Worm (Caenorhabditis elegans): Measurements from ENCODE around the gene Y71G10AR.4.

The Y71G10AR.4 gene

DNA sequence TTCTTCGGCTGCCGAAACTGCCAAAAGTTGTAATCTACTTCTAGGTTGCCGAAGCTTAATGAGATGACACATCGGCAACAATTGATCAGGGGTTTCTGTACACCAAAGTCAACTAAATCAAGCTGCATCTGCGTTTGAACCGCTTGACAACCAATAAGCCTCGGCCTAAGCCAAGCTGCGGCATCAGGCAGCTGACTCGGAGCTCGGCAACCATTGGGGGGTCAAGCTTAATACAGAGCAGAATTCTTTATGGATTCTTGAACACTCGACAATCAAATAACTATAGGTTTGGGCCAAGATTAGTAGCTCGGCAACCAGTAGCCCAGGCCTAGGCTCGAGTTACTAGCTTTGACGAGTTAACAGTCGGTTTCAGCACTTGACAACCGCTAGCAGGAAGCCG, 22.1 kb downstream of the Y71G10AR.4 start:
- no peak for TF ChIP-seq efl-1 (optimal IDR thresholded peaks at IDR 0.05)
- peak in 1 of 2 experiments; percentile 91 for TF ChIP-seq efl-1 (GFP tag; optimal IDR thresholded peaks at IDR 0.05 in 1 of 2)
- TF ChIP-seq hpl-2 (GFP tag; optimal IDR thresholded peaks at IDR 0.05) = no peak

DNA sequence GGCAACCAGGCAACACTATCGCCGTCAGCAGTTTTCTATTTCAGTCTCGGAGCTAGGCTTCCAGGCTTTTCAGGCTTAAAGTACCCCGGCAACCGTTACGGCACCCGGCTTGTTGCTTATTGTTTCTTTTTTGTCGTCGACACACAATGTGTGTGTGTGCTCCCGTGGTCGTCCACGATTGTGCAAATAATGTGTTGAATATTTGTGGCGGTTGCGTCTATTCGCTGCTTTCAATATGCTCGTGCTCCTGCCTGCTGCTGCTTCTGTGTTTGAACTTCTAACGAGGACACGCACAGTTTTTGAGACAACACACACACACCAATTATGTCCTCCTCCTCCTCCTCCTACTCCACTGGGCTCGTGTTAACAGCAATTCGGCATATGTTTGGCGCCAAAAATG, 22.5 kb downstream of the Y71G10AR.4 start:
- peak; percentile 3 for TF ChIP-seq lin-14 (GFP tag; optimal IDR thresholded peaks at IDR 0.05)
- no peak for TF ChIP-seq efl-1 (optimal IDR thresholded peaks at IDR 0.05)
- peak in 1 of 2 experiments; percentile 41 for TF ChIP-seq efl-1 (GFP tag; optimal IDR thresholded peaks at IDR 0.05 in 1 of 2)
- no peak for TF ChIP-seq ceh-88 (GFP tag; IDR thresholded peaks at IDR 0.05)

DNA sequence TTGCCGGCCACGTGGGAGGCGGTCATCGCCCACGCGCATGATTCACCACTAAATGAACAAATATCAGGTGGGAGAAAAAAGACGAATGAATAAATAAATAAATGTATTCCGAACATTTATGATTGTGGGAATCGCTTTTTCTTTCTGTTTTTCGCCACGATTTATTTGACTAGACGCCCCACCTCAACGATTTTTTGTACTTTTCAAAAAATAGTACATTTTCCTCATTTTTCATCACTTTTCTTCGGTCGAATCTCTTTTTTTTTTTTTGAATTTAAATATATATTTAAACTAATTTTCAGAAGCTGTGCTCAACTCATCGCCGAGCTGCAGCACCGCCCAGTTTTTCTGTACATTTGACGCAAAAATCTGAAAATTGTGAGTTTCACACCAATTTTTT, 23.7 kb downstream of the Y71G10AR.4 start, which contains the start of gene fnip-2:
fnip-2 (plus strand) TSS at position 301 of the 400 bp plus-strand sequence.
- TF ChIP-seq pqm-1 (tag; optimal IDR thresholded peaks at IDR 0.05) (no peak), C04F5.9 (tag; optimal IDR thresholded peaks at IDR 0.05) (no peak), grh-1 (GFP tag; IDR thresholded peaks at IDR 0.05) (no peak), tbx-2 (tag; optimal IDR thresholded peaks at IDR 0.05) (no peak), egl-13 (tag; optimal IDR thresholded peaks at IDR 0.05) (no peak), hlh-4 (tag; optimal IDR thresholded peaks at IDR 0.05) (no peak)

DNA sequence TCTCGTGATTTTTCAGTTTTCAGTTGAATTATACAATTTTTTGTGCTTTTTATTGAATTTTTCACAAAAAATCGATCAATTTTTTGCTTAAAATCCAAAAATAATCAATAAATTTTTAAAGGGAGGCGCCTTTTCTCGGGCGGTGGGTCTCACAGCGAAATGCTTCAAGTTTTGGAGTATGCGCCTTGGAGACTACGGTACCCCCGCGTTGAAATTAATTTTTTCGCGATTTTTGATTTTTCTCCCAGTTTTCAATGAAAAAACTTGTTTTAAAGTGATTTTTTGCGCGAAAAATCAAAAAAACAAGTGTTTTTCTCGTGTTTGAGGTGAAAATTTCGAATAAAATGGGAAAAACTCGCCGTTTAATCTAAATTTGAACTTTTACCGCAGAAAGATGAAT, 24.3 kb downstream of the Y71G10AR.4 start:
- TF ChIP-seq ceh-88 (GFP tag; IDR thresholded peaks at IDR 0.05) (no peak), nhr-237 (tag; optimal IDR thresholded peaks at IDR 0.05) (no peak), nhr-47 (tag; optimal IDR thresholded peaks at IDR 0.05) (no peak), tbx-2 (tag; optimal IDR thresholded peaks at IDR 0.05) (no peak), lir-3 (tag; optimal IDR thresholded peaks at IDR 0.05; ENCODE audit: poor library complexity) (no peak), nhr-85 (tag) (no peak), sox-4 (tag; optimal IDR thresholded peaks at IDR 0.05) (no peak), elt-3 (tag; optimal IDR thresholded peaks at IDR 0.05) (no peak), pag-3 (tag; optimal IDR thresholded peaks at IDR 0.05; ENCODE audit: borderline replicate concordance, insufficient read depth) (no peak), lin-35 (GFP tag; optimal IDR thresholded peaks at IDR 0.05) (no peak), blmp-1 (tag; optimal IDR thresholded peaks at IDR 0.05) (no peak), zip-4 (GFP tag; optimal IDR thresholded peaks at IDR 0.05) (no peak), zag-1 (tag; optimal IDR thresholded peaks at IDR 0.05) (no peak), ces-1 (GFP tag; optimal IDR thresholded peaks at IDR 0.05) (no peak), lin-14 (GFP tag; optimal IDR thresholded peaks at IDR 0.05) (no peak), nhr-28 (tag; optimal IDR thresholded peaks at IDR 0.05) (no peak), fkh-8 (tag; optimal IDR thresholded peaks at IDR 0.05) (no peak), nhr-71 (tag; optimal IDR thresholded peaks at IDR 0.05) (no peak)

DNA sequence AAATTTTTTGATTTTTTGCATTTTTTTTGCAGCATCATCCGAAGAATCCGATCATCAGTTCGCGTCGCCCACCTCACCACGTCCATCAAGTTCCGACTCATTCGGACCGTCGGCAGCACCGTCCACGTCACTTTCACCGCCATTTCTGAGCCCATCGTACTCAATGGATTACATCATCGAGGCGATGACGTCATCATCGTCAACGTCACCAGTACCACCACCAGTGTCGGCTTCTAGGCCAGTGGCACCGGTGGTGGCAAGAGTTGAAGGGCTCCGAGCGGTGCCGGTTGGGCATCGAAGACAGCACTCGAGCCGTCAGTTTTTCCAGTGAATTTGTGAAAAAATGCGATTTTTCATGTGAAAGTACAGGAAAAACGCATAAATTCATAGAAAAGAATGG, 24.8 kb downstream of the Y71G10AR.4 start:
- no peak for TF ChIP-seq fos-1 (tag; optimal IDR thresholded peaks at IDR 0.05)
- no peak for TF ChIP-seq nhr-76 (tag; optimal IDR thresholded peaks at IDR 0.05)
- TF ChIP-seq nhr-28 (tag; optimal IDR thresholded peaks at IDR 0.05) = no peak
- TF ChIP-seq fkh-4 (tag; optimal IDR thresholded peaks at IDR 0.05; ENCODE audit: borderline replicate concordance) = no peak
- TF ChIP-seq ztf-11 (tag; optimal IDR thresholded peaks at IDR 0.05) = no peak
- no peak for TF ChIP-seq ceh-90 (tag; optimal IDR thresholded peaks at IDR 0.05)
- TF ChIP-seq nhr-20 (tag; optimal IDR thresholded peaks at IDR 0.05) = no peak
- no peak for TF ChIP-seq lin-14 (GFP tag; optimal IDR thresholded peaks at IDR 0.05)
- no peak for TF ChIP-seq nhr-47 (tag; optimal IDR thresholded peaks at IDR 0.05)
- no peak for TF ChIP-seq dpl-1 (GFP tag; optimal IDR thresholded peaks at IDR 0.05)
- TF ChIP-seq vab-15 (tag; optimal IDR thresholded peaks at IDR 0.05) = no peak
- no peak for TF ChIP-seq egl-27 (tag; optimal IDR thresholded peaks at IDR 0.05)
- TF ChIP-seq C16A3.4 (tag; optimal IDR thresholded peaks at IDR 0.05) = no peak
- TF ChIP-seq ceh-82 (tag; optimal IDR thresholded peaks at IDR 0.05) = no peak
- no peak for TF ChIP-seq snu-23 (GFP tag; optimal IDR thresholded peaks at IDR 0.05)
- no peak for TF ChIP-seq ceh-63 (GFP tag; optimal IDR thresholded peaks at IDR 0.05)

Measured in whole organism, L1 larva.